Worm (Caenorhabditis elegans) whole organism, L1 larva: ENCODE results near the gene stdh-2.

Experiments used
- ama-1 ChIP-seq: fragments of 150-350 bp; optimal IDR thresholded peaks from 2 replicates; lab custom pipeline; 2014
- hlh-4 ChIP-seq: sonication (generic microtip); optimal IDR thresholded peaks from 2 replicates; lab custom pipeline; 2016; ENCODE audit warnings: mild to moderate bottlenecking, missing genetic modification characterization, missing compliant biosample characterization
- nhr-237 ChIP-seq: fragments of 150-350 bp; optimal IDR thresholded peaks from 2 replicates; lab custom pipeline; 2014; ENCODE audit warnings: missing biosample characterization, missing genetic modification characterization

ce11 chrV:16244078-16244477 lies 20.0 kb downstream of the stdh-2 start, which contains the start of gene srh-104:
- TF ChIP-seq nhr-237 (no peak), ama-1 (lab: Kevin White, UChicago) (no peak), hlh-4 (tag; lab: Kevin White, UChicago) (no peak)
